Worm (Caenorhabditis elegans) whole organism, L4 larva: ENCODE measurements around the gene ZK637.4.

Source experiments
- D1046.2 ChIP-seq: fragments of 200-800 bp; sonication (Bioruptor generic); IDR thresholded peaks from 2 replicates; pipeline ENCODE4 v1.3.6; 2022; ENCODE audit warnings: missing genetic modification characterization, missing compliant biosample characterization
- F49E8.2 ChIP-seq: sonication (generic microtip); optimal IDR thresholded peaks from 2 replicates; lab custom pipeline; 2016; ENCODE audit warnings: missing compliant biosample characterization, mild to moderate bottlenecking, missing genetic modification characterization, borderline replicate concordance
- T20F7.1 ChIP-seq: fragments of 200-800 bp; sonication (Bioruptor generic); optimal IDR thresholded peaks from 2 replicates; lab custom pipeline; 2018; ENCODE audit warnings: mild to moderate bottlenecking, missing genetic modification characterization, missing compliant biosample characterization
- Y48G9A.11 ChIP-seq: fragments of 200-800 bp; sonication (Bioruptor generic); IDR thresholded peaks from 2 replicates; pipeline ENCODE4 v1.3.6; 2022; ENCODE audit warnings: missing genetic modification reagents, missing genetic modification characterization, missing compliant biosample characterization
- Y5F2A.4 ChIP-seq: fragments of 200-800 bp; sonication (Bioruptor generic); optimal IDR thresholded peaks from 2 replicates; lab custom pipeline; 2018; ENCODE audit warnings: mild to moderate bottlenecking, missing genetic modification characterization, missing compliant biosample characterization
- Y75B8A.6 ChIP-seq: fragments of 200-800 bp; sonication (Bioruptor generic); IDR thresholded peaks from 2 replicates; pipeline ENCODE4 v1.3.6; 2022; ENCODE audit warnings: missing genetic modification reagents, missing genetic modification characterization, missing compliant biosample characterization
- ZK337.2 ChIP-seq: fragments of 200-800 bp; sonication (Bioruptor generic); IDR thresholded peaks from 2 replicates; pipeline ENCODE4 v1.3.6; 2022; ENCODE audit warnings: missing genetic modification reagents, missing genetic modification characterization, missing compliant biosample characterization
- ZK546.5 ChIP-seq, 2 experiments: sonication (generic microtip); optimal IDR thresholded peaks; 2 replicates each; lab custom pipeline; 2017; ENCODE audit warnings: missing biosample characterization in 2 of 2, missing genetic modification characterization in 2 of 2
- aha-1 ChIP-seq: fragments of 150-350 bp; peaks from one replicate; lab custom pipeline; 2014; ENCODE audit warnings: missing biosample characterization, missing genetic modification characterization
- aly-2 ChIP-seq: sonication (generic microtip); optimal IDR thresholded peaks from 2 replicates; lab custom pipeline; 2018; ENCODE audit warnings: missing biosample characterization, missing genetic modification characterization
- ama-1 ChIP-seq: fragments of 150-350 bp; optimal IDR thresholded peaks from 2 replicates; lab custom pipeline; 2014; ENCODE audit warnings: inconsistent platforms, mixed read lengths
- arid-1 ChIP-seq: fragments of 200-800 bp; sonication (Bioruptor generic); conservative IDR thresholded peaks from 2 replicates; pipeline ENCODE4 v1.3.6; 2022; ENCODE audit warnings: missing genetic modification reagents, missing genetic modification characterization, missing compliant biosample characterization
- ceh-32 ChIP-seq: sonication (generic microtip); optimal IDR thresholded peaks from 2 replicates; lab custom pipeline; 2016; ENCODE audit warnings: mild to moderate bottlenecking, missing genetic modification characterization, missing compliant biosample characterization; ENCODE audit not compliant: poor library complexity
- cey-2 ChIP-seq: sonication (generic microtip); optimal IDR thresholded peaks from 3 replicates; lab custom pipeline; 2017; ENCODE audit warnings: missing genetic modification characterization, mild to moderate bottlenecking, missing compliant biosample characterization, antibody characterized with exemption, borderline replicate concordance; ENCODE audit not compliant: insufficient read depth
- daf-12 ChIP-seq: fragments of 150-350 bp; optimal IDR thresholded peaks from 2 replicates; lab custom pipeline; 2014; ENCODE audit warnings: missing biosample characterization, missing genetic modification reagents, missing genetic modification characterization
- dmd-6 ChIP-seq: fragments of 200-800 bp; sonication (Bioruptor generic); IDR thresholded peaks from 2 replicates; pipeline ENCODE4 v1.3.6; 2022; ENCODE audit warnings: missing genetic modification reagents, missing genetic modification characterization, missing compliant biosample characterization
- dmd-8 ChIP-seq: fragments of 200-800 bp; sonication (Bioruptor generic); IDR thresholded peaks from 2 replicates; pipeline ENCODE4 v1.3.6; 2022; ENCODE audit warnings: missing genetic modification characterization, missing compliant biosample characterization
- dpl-1 ChIP-seq: fragments of 150-350 bp; optimal IDR thresholded peaks from 2 replicates; lab custom pipeline; 2014; ENCODE audit warnings: missing biosample characterization, missing genetic modification reagents, missing genetic modification characterization
- dve-1 ChIP-seq: sonication (generic microtip); optimal IDR thresholded peaks from 2 replicates; lab custom pipeline; 2017; ENCODE audit warnings: antibody characterized with exemption, mild to moderate bottlenecking, missing genetic modification characterization, missing compliant biosample characterization; ENCODE audit not compliant: insufficient read depth
- egl-27 ChIP-seq: sonication (generic microtip); optimal IDR thresholded peaks from 3 replicates; lab custom pipeline; 2017; ENCODE audit warnings: missing biosample characterization, missing genetic modification reagents, missing genetic modification characterization
- fos-1 ChIP-seq: fragments of 150-350 bp; optimal IDR thresholded peaks from 2 replicates; lab custom pipeline; 2014; ENCODE audit warnings: missing biosample characterization, missing genetic modification characterization
- hif-1 ChIP-seq, 2 experiments: sonication (generic microtip); optimal IDR thresholded peaks; 2 replicates each; lab custom pipeline; 2016 to 2017; ENCODE audit warnings: missing compliant biosample characterization in 2 of 2, missing genetic modification characterization in 2 of 2, missing genetic modification reagents in 2 of 2, missing genotype in 2 of 2, mild to moderate bottlenecking in 1 of 2
- hlh-30 ChIP-seq: sonication (generic microtip); optimal IDR thresholded peaks from 2 replicates; lab custom pipeline; 2017; ENCODE audit warnings: antibody characterized with exemption, mild to moderate bottlenecking, missing genetic modification characterization, missing compliant biosample characterization; ENCODE audit not compliant: insufficient read depth
- lin-1 ChIP-seq: fragments of 200-800 bp; sonication (Bioruptor generic); IDR thresholded peaks from 2 replicates; pipeline ENCODE4 v1.3.6; 2022; ENCODE audit warnings: missing genetic modification reagents, missing genetic modification characterization, missing compliant biosample characterization
- lin-15B ChIP-seq: fragments of 150-350 bp; sonication (generic microtip); optimal IDR thresholded peaks from 3 replicates; lab custom pipeline; 2014; ENCODE audit warnings: missing biosample characterization, missing genetic modification characterization
- lin-38 ChIP-seq: fragments of 200-800 bp; sonication (Bioruptor generic); IDR thresholded peaks from 2 replicates; pipeline ENCODE4 v1.3.6; 2022; ENCODE audit warnings: missing genetic modification reagents, missing genetic modification characterization, missing compliant biosample characterization
- lsy-2 ChIP-seq, 2 experiments: fragments of 150-350 bp in 1 of 2; sonication (generic microtip) in 1 of 2; optimal IDR thresholded peaks; 2 replicates each; lab custom pipeline; 2014 to 2017; ENCODE audit warnings: missing biosample characterization in 2 of 2, missing genetic modification characterization in 2 of 2
- madf-5 ChIP-seq, 2 experiments: fragments of 200-800 bp; sonication (Bioruptor generic); IDR thresholded peaks; 2 replicates each; pipeline ENCODE4 v1.3.6; 2022; ENCODE audit warnings: missing compliant biosample characterization in 2 of 2, missing genetic modification characterization in 2 of 2
- mep-1 ChIP-seq: fragments of 150-350 bp; sonication (generic microtip); optimal IDR thresholded peaks from 3 replicates; lab custom pipeline; 2014; ENCODE audit warnings: missing biosample characterization, missing genetic modification characterization
- mes-2 ChIP-seq: sonication (generic microtip); optimal IDR thresholded peaks from 2 replicates; lab custom pipeline; 2016; ENCODE audit warnings: missing genotype, mild to moderate bottlenecking, missing genetic modification characterization, missing compliant biosample characterization; ENCODE audit not compliant: poor library complexity, severe bottlenecking
- mxl-2 ChIP-seq: fragments of 200-800 bp; sonication (Bioruptor generic); conservative IDR thresholded peaks from 2 replicates; pipeline ENCODE4 v1.3.6; 2022; ENCODE audit warnings: missing genetic modification reagents, missing genetic modification characterization, missing compliant biosample characterization
- nhr-10 ChIP-seq: fragments of 150-350 bp; optimal IDR thresholded peaks from 2 replicates; lab custom pipeline; 2014; ENCODE audit warnings: missing biosample characterization, missing genetic modification characterization
- nhr-28 ChIP-seq: fragments of 150-350 bp; optimal IDR thresholded peaks from 2 replicates; lab custom pipeline; 2014; ENCODE audit warnings: missing biosample characterization, missing genetic modification characterization
- nhr-41 ChIP-seq: fragments of 200-800 bp; sonication (Bioruptor generic); IDR thresholded peaks from 2 replicates; pipeline ENCODE4 v1.3.6; 2022; ENCODE audit warnings: missing genetic modification reagents, missing genetic modification characterization, missing compliant biosample characterization
- nhr-42 ChIP-seq: fragments of 200-800 bp; sonication (Bioruptor generic); IDR thresholded peaks from 2 replicates; pipeline ENCODE4 v1.3.6; 2022; ENCODE audit warnings: missing genetic modification characterization, missing compliant biosample characterization
- nhr-48 ChIP-seq: sonication (generic microtip); optimal IDR thresholded peaks from 2 replicates; lab custom pipeline; 2016; ENCODE audit warnings: mild to moderate bottlenecking, missing genetic modification characterization, missing compliant biosample characterization
- nhr-6 ChIP-seq: fragments of 150-350 bp; optimal IDR thresholded peaks from 2 replicates; lab custom pipeline; 2014; ENCODE audit warnings: missing biosample characterization, missing genetic modification characterization
- nhr-77 ChIP-seq: fragments of 150-350 bp; optimal IDR thresholded peaks from 2 replicates; lab custom pipeline; 2014; ENCODE audit warnings: missing biosample characterization, missing genetic modification characterization
- php-3 ChIP-seq: fragments of 200-800 bp; sonication (Bioruptor generic); IDR thresholded peaks from 2 replicates; pipeline ENCODE4 v1.3.6; 2022; ENCODE audit warnings: missing genetic modification reagents, missing genetic modification characterization, missing compliant biosample characterization
- spr-1 ChIP-seq: sonication (generic microtip); optimal IDR thresholded peaks from 2 replicates; lab custom pipeline; 2016; ENCODE audit warnings: mild to moderate bottlenecking, missing genetic modification characterization, missing compliant biosample characterization
- spr-3 ChIP-seq: fragments of 200-800 bp; sonication (Bioruptor generic); optimal IDR thresholded peaks from 2 replicates; lab custom pipeline; 2018; ENCODE audit warnings: mild to moderate bottlenecking, missing genetic modification characterization, missing compliant biosample characterization
- tag-97 ChIP-seq: fragments of 200-800 bp; sonication (Bioruptor generic); IDR thresholded peaks from 2 replicates; pipeline ENCODE4 v1.3.6; 2022; ENCODE audit warnings: missing genetic modification characterization, missing compliant biosample characterization
- unc-130 ChIP-seq: sonication (generic microtip); optimal IDR thresholded peaks from 2 replicates; lab custom pipeline; 2016; ENCODE audit warnings: missing genetic modification reagents, missing genetic modification characterization, missing compliant biosample characterization
- unc-62 ChIP-seq, 3 experiments: fragments of 150-350 bp in 1 of 3; sonication (generic microtip); optimal IDR thresholded peaks in 2 of 3; peaks in 1 of 3; 1 replicate in 1 of 3; 2 replicates in 2 of 3; lab custom pipeline; 2014 to 2017; ENCODE audit warnings: missing biosample characterization in 3 of 3, missing genetic modification characterization in 3 of 3, missing genetic modification reagents in 3 of 3, missing genotype in 1 of 3
- zfp-3 ChIP-seq: fragments of 200-800 bp; sonication (Bioruptor generic); conservative IDR thresholded peaks from 2 replicates; pipeline ENCODE4 v1.3.6; 2022; ENCODE audit warnings: missing genetic modification reagents, missing genetic modification characterization, missing compliant biosample characterization
- zip-2 ChIP-seq: fragments of 150-350 bp; optimal IDR thresholded peaks from 2 replicates; lab custom pipeline; 2014; ENCODE audit warnings: missing biosample characterization, missing genetic modification characterization
- ztf-11 ChIP-seq: fragments of 150-350 bp; optimal IDR thresholded peaks from 2 replicates; lab custom pipeline; 2014; ENCODE audit warnings: missing biosample characterization, missing genetic modification characterization

ZK637.4 gene

DNA sequence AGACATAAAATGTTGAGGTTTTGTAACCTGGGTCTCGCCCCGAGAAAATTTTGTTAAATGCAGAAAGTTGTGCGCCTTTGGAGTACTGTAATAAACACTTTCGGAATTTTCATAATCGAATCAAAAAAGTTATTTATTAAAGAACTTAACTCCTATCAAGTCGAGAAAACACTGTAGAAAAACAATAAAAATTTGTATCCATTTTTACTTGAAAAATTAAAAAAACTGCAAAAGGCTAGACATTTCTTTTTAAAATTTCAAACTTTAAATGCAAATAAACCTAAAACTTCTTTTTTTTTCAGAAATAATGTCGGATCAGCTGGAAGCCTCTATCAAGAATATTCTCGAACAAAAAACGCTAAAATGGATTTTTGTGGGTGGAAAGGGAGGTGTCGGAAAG, 1.2 kb downstream of the ZK637.4 start, which contains the start of gene asna-1:
asna-1 (plus strand) TSS at position 301 of the 400 bp plus-strand sequence.
- TF ChIP-seq egl-27 (no peak), zfp-3 (GFP tag; lab: Robert Waterston, UW) (no peak), ztf-11 (no peak), tag-97 (GFP tag; lab: Robert Waterston, UW) (no peak), Y5F2A.4 (no peak), lin-1 (GFP tag; lab: Robert Waterston, UW) (no peak), ZK337.2 (no peak), F49E8.2 (tag; lab: Kevin White, UChicago) (no peak), nhr-6 (tag; lab: Kevin White, UChicago) (no peak), arid-1 (GFP tag; lab: Robert Waterston, UW) (no peak), Y75B8A.6 (no peak), mxl-2 (GFP tag; lab: Robert Waterston, UW) (no peak), nhr-41 (no peak), fos-1 (tag; lab: Kevin White, UChicago) (no peak), nhr-77 (no peak), cey-2 (tag; lab: Kevin White, UChicago) (no peak), aha-1 (tag; lab: Kevin White, UChicago) (no peak), aly-2 (no peak)
- TF ChIP-seq, all 104 proteins: peak for 0

DNA sequence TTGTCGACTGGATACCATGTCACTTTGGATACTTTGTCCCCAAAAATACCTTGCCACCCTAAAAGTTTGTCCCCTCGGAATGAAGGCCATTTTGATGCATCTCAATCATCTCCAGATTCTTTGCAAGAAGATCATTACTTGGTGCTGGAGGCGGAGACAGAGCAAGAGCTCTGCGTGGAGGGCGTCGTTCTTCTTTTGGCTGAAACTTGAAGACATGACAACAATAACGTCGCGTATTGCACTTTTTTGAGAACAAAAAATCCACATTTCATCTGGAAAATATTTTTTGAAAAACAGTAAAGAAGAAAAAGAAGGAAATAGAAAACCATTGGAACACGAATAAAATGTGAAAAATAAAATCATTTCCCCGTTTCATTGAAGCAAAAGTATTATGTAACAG, 4.7 kb downstream of the ZK637.4 start:
- TF ChIP-seq dmd-8 (0 out of 2 replicates have a peak, but pooled peaks have one; percentile 15), lin-38 (GFP tag; lab: Robert Waterston, UW) (peak; percentile 29; the same call in 1 of the 2 replicates)

DNA sequence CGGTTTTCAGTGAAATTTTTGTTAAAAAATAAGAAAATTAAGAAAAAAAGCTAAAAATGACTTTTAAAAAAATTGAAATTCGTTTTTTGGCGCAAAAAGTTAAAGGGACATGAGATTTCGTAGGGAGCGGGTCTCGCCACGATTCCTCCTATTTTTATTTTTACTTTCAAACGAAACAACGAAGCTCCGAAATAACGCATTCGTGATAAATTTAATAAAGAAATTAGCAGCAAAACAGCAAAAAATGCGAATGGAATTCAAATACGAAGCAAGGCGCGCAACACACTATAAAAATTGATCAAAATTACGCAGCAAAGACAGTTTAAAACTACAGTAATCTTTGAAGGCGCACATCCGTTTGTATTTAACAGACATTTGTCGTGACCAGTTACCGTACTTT, 6.2 kb downstream of the ZK637.4 start:
- TF ChIP-seq dpl-1 (GFP tag; lab: Kevin White, UChicago) (peak; percentile 53), php-3 (no peak), ama-1 (lab: Kevin White, UChicago) (peak; percentile 19), ZK337.2 (no peak), zip-2 (tag; lab: Kevin White, UChicago) (no peak), spr-1 (tag; lab: Kevin White, UChicago) (no peak), madf-5 (GFP tag; IDR thresholded peaks at IDR 0.05; lab: Robert Waterston, UW) (no peak), nhr-48 (tag; lab: Kevin White, UChicago) (no peak), hlh-30 (tag; lab: Kevin White, UChicago) (peak; percentile 13), mes-2 (tag; lab: Kevin White, UChicago) (peak; percentile 60), dmd-6 (GFP tag; lab: Robert Waterston, UW) (no peak), ceh-32 (tag; lab: Kevin White, UChicago) (no peak), nhr-10 (no peak), lin-15B (tag; lab: Kevin White, UChicago) (no peak), unc-130 (GFP tag; lab: Kevin White, UChicago) (no peak), T20F7.1 (GFP tag; lab: Kevin White, UChicago) (peak; percentile 86), lin-38 (GFP tag; lab: Robert Waterston, UW) (0 out of 2 replicates have a peak, but pooled peaks have one; percentile 26), ZK546.5 (tag; optimal IDR thresholded peaks at IDR 0.05; lab: Kevin White, UChicago) (no peak), unc-62 (GFP tag; optimal IDR thresholded peaks at IDR 0.05 in 1 of 2; lab: Kevin White, UChicago) (peak in 1 of 2 experiments; percentile 91), unc-62 (tag; optimal IDR thresholded peaks at IDR 0.05; lab: Kevin White, UChicago) (no peak), nhr-77 (no peak), nhr-28 (tag; lab: Kevin White, UChicago) (no peak), nhr-41 (no peak), nhr-42 (GFP tag; lab: Robert Waterston, UW) (no peak), hif-1 (tag; optimal IDR thresholded peaks at IDR 0.05; lab: Kevin White, UChicago) (peak in 1 of 2 experiments; percentile 8), nhr-6 (tag; lab: Kevin White, UChicago) (no peak), spr-3 (GFP tag; lab: Kevin White, UChicago) (no peak), Y48G9A.11 (GFP tag; lab: Robert Waterston, UW) (peak; percentile 76), dve-1 (tag; lab: Kevin White, UChicago) (peak; percentile 6), daf-12 (no peak), F49E8.2 (tag; lab: Kevin White, UChicago) (peak; percentile 10), lsy-2 (tag; optimal IDR thresholded peaks at IDR 0.05; lab: Kevin White, UChicago) (peak in 1 of 2 experiments; percentile 82), mep-1 (tag; lab: Kevin White, UChicago) (peak; percentile 1), D1046.2 (no peak)
